Fruit fly (Drosophila melanogaster): ENCODE measurements around the gene CG33796.

dm6 chr3L:16198920-16199319 lies 29.0 kb upstream of the CG33796 start, which contains the start of gene CG33688:
- TF ChIP-seq pad (GFP tag; optimal IDR thresholded peaks at IDR 0.05) (no peak), bab1 (GFP tag; optimal IDR thresholded peaks at IDR 0.05) (no peak), CG33017 (tag; optimal IDR thresholded peaks at IDR 0.05) (no peak), Crg-1 (GFP tag; optimal IDR thresholded peaks at IDR 0.05) (no peak), Mnt (GFP tag; optimal IDR thresholded peaks at IDR 0.05) (no peak), kay (GFP tag; ENCODE audit: borderline replicate concordance) (no peak), cic (GFP tag; optimal IDR thresholded peaks at IDR 0.05) (no peak)
